Worm (Caenorhabditis elegans) whole organism, mixed stage, embryonic: ENCODE measurements around the gene F52E1.9.

Experiments
- bed-3 ChIP-seq: fragments of 200-800 bp; sonication (Bioruptor generic); optimal IDR thresholded peaks from 3 replicates; lab custom pipeline; 2018; ENCODE audit warnings: mild to moderate bottlenecking, missing genetic modification characterization, moderate library complexity, missing compliant biosample characterization
- ceh-39 ChIP-seq: fragments of 150-350 bp; optimal IDR thresholded peaks from 2 replicates; lab custom pipeline; 2014; ENCODE audit warnings: missing biosample characterization, missing genetic modification characterization
- elt-3 ChIP-seq: fragments of 150-350 bp; optimal IDR thresholded peaks from 2 replicates; lab custom pipeline; 2014; ENCODE audit warnings: missing biosample characterization, missing genetic modification characterization
- flh-1 ChIP-seq: fragments of 200-800 bp; sonication (Bioruptor generic); optimal IDR thresholded peaks from 2 replicates; lab custom pipeline; 2018; ENCODE audit warnings: mild to moderate bottlenecking, missing genetic modification characterization, moderate library complexity, missing compliant biosample characterization
- hlh-1 ChIP-seq: fragments of 150-350 bp; optimal IDR thresholded peaks from 2 replicates; lab custom pipeline; 2014; ENCODE audit warnings: missing biosample characterization, missing genetic modification reagents, missing genetic modification characterization
- lin-13 ChIP-seq: fragments of 150-350 bp; optimal IDR thresholded peaks from 2 replicates; lab custom pipeline; 2014; ENCODE audit warnings: missing biosample characterization, missing genetic modification characterization
- mep-1 ChIP-seq: fragments of 150-350 bp; optimal IDR thresholded peaks from 2 replicates; lab custom pipeline; 2017; ENCODE audit warnings: missing biosample characterization, missing genetic modification reagents, missing genetic modification characterization, inconsistent platforms
- nhr-76 ChIP-seq: sonication (generic microtip); optimal IDR thresholded peaks from 2 replicates; lab custom pipeline; 2017; ENCODE audit warnings: missing biosample characterization, missing genetic modification characterization
- pha-4 ChIP-seq: fragments of 150-350 bp; optimal IDR thresholded peaks from 2 replicates; lab custom pipeline; 2018; ENCODE audit warnings: missing biosample characterization, missing genetic modification reagents, missing genetic modification characterization
- snpc-4 ChIP-seq: fragments of 150-350 bp; optimal IDR thresholded peaks from 2 replicates; lab custom pipeline; 2014; ENCODE audit warnings: missing biosample characterization, missing genetic modification characterization
- sptf-1 ChIP-seq: sonication (generic microtip); optimal IDR thresholded peaks from 2 replicates; lab custom pipeline; 2017; ENCODE audit warnings: mild to moderate bottlenecking, missing genetic modification characterization, moderate library complexity, missing compliant biosample characterization
- unc-120 ChIP-seq: sonication (generic microtip); optimal IDR thresholded peaks from 2 replicates; lab custom pipeline; 2017; ENCODE audit warnings: missing genetic modification characterization, missing compliant biosample characterization; ENCODE audit not compliant: poor library complexity, severe bottlenecking
- unc-62 ChIP-seq: fragments of 150-350 bp; optimal IDR thresholded peaks from 2 replicates; lab custom pipeline; 2014; ENCODE audit warnings: missing biosample characterization, missing genetic modification reagents, missing genetic modification characterization
- ztf-11 ChIP-seq: fragments of 150-350 bp; optimal IDR thresholded peaks from 2 replicates; lab custom pipeline; 2014; ENCODE audit warnings: missing biosample characterization, missing genetic modification characterization

DNA sequence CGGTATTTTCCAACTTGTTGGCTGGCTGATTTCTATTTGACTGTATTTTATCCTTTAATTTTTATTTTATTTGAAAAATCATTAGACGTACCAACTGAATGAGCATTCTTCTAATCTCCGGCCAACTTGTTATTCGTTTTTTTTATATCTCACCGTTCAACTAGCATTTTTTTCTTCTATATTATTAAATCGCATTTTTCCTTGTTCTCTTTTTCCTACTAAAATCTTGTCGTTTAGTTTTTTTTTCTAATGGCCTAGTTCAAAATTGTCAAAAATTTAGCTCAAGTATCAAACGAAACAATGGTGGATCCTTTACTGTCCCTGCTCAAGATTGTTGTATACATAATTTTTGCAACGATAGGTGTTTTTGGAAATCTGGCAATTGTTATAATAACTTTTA is 51.1 kb downstream of the F52E1.9 start, which contains the start of gene srsx-22:
- TF ChIP-seq unc-120 = no peak
- no peak for TF ChIP-seq mep-1 (tag; lab: Kevin White, UChicago)
- no peak for TF ChIP-seq lin-13 (tag; lab: Kevin White, UChicago)
- no peak for TF ChIP-seq unc-62 (GFP tag; lab: Kevin White, UChicago)
- no peak for TF ChIP-seq ztf-11 (tag; lab: Kevin White, UChicago)
- no peak for TF ChIP-seq pha-4 (tag; lab: Kevin White, UChicago)
- no peak for TF ChIP-seq bed-3 (GFP tag; lab: Kevin White, UChicago)
- no peak for TF ChIP-seq snpc-4 (tag; lab: Kevin White, UChicago)
- TF ChIP-seq elt-3 (tag; lab: Kevin White, UChicago) = no peak
- TF ChIP-seq ceh-39 = no peak
- TF ChIP-seq flh-1 (GFP tag; lab: Kevin White, UChicago) = no peak
- TF ChIP-seq hlh-1 = no peak
- no peak for TF ChIP-seq nhr-76 (tag; lab: Kevin White, UChicago)
- TF ChIP-seq sptf-1 (tag; lab: Kevin White, UChicago) = no peak
